Worm (Caenorhabditis elegans) whole organism, L3 larva: ENCODE measurements around the gene C40C9.3.

Experiments used
- ceh-16 ChIP-seq: sonication (generic microtip); optimal IDR thresholded peaks from 2 replicates; lab custom pipeline; 2017; ENCODE audit warnings: missing biosample characterization, missing genetic modification characterization
- elt-3 ChIP-seq, 3 experiments: fragments of 150-350 bp in 1 of 3; sonication (generic microtip) in 2 of 3; optimal IDR thresholded peaks; 2 replicates in 2 of 3; 4 replicates in 1 of 3; lab custom pipeline; 2014 to 2017; ENCODE audit warnings: missing biosample characterization in 3 of 3, missing genetic modification characterization in 3 of 3
- lin-15B ChIP-seq: fragments of 150-350 bp; optimal IDR thresholded peaks from 2 replicates; lab custom pipeline; 2014; ENCODE audit warnings: missing biosample characterization, missing genetic modification characterization
- lin-39 ChIP-seq: fragments of 150-350 bp; optimal IDR thresholded peaks from 2 replicates; lab custom pipeline; 2018; ENCODE audit warnings: missing biosample characterization, missing genetic modification reagents, missing genetic modification characterization
- mdl-1 ChIP-seq: fragments of 150-350 bp; optimal IDR thresholded peaks from 2 replicates; lab custom pipeline; 2014; ENCODE audit warnings: missing biosample characterization, missing genetic modification characterization
- nhr-237 ChIP-seq: fragments of 150-350 bp; optimal IDR thresholded peaks from 2 replicates; lab custom pipeline; 2014; ENCODE audit warnings: missing biosample characterization, missing genetic modification characterization
- nhr-25 ChIP-seq: sonication (generic microtip); optimal IDR thresholded peaks from 2 replicates; lab custom pipeline; 2017; ENCODE audit warnings: missing biosample characterization, missing genetic modification characterization
- nhr-28 ChIP-seq: fragments of 150-350 bp; optimal IDR thresholded peaks from 2 replicates; lab custom pipeline; 2014; ENCODE audit warnings: missing biosample characterization, missing genetic modification characterization
- nhr-76 ChIP-seq: fragments of 150-350 bp; sonication (generic microtip); optimal IDR thresholded peaks from 5 replicates; lab custom pipeline; 2014; ENCODE audit warnings: missing biosample characterization, missing genetic modification characterization
- snpc-4 ChIP-seq: fragments of 150-350 bp; optimal IDR thresholded peaks from 2 replicates; lab custom pipeline; 2014; ENCODE audit warnings: missing biosample characterization, missing genetic modification characterization
- tbx-2 ChIP-seq: sonication (generic microtip); optimal IDR thresholded peaks from 2 replicates; lab custom pipeline; 2016; ENCODE audit warnings: mild to moderate bottlenecking, missing genetic modification characterization, missing compliant biosample characterization
- unc-39 ChIP-seq: sonication (generic microtip); optimal IDR thresholded peaks from 4 replicates; lab custom pipeline; 2017; ENCODE audit warnings: missing biosample characterization, missing genetic modification characterization
- unc-62 ChIP-seq: fragments of 150-350 bp; sonication (generic microtip); optimal IDR thresholded peaks from 4 replicates; lab custom pipeline; 2014; ENCODE audit warnings: missing biosample characterization, missing genetic modification reagents, missing genetic modification characterization

ce11 chrX:13655769-13656168, 8.4 kb downstream of the C40C9.3 start:
- TF ChIP-seq tbx-2 (tag; lab: Kevin White, UChicago) (no peak), nhr-237 (tag; lab: Kevin White, UChicago) (no peak), lin-15B (tag; lab: Kevin White, UChicago) (no peak), nhr-76 (no peak), unc-39 (tag; lab: Kevin White, UChicago) (no peak), ceh-16 (no peak), lin-39 (tag; lab: Kevin White, UChicago) (no peak), snpc-4 (tag; lab: Kevin White, UChicago) (no peak), nhr-28 (tag; lab: Kevin White, UChicago) (no peak), elt-3 (tag; optimal IDR thresholded peaks at IDR 0.05; lab: Kevin White, UChicago) (no peak), unc-62 (GFP tag; lab: Kevin White, UChicago) (no peak), mdl-1 (tag; lab: Kevin White, UChicago) (no peak), nhr-25 (no peak)
